Worm (Caenorhabditis elegans) whole organism, young adult: ENCODE results near the gene W02D7.12.
A peak's percentile ranks its signal among the peaks of the same experiment; 100 is the strongest.

Experiments used
- B0336.3 ChIP-seq: fragments of 200-800 bp; sonication (Bioruptor generic); IDR thresholded peaks from 2 replicates; pipeline ENCODE4 v1.3.6; 2022; ENCODE audit warnings: missing genetic modification characterization, missing compliant biosample characterization
- C17E4.6 ChIP-seq: fragments of 200-800 bp; sonication (Bioruptor generic); IDR thresholded peaks from 2 replicates; pipeline ENCODE4 v1.3.6; 2022; ENCODE audit warnings: missing genetic modification reagents, missing genetic modification characterization, missing compliant biosample characterization
- F10E7.11 ChIP-seq: sonication (generic microtip); optimal IDR thresholded peaks from 2 replicates; lab custom pipeline; 2017; ENCODE audit warnings: mild to moderate bottlenecking, missing genetic modification characterization, moderate library complexity, missing compliant biosample characterization
- F39B2.1 ChIP-seq: fragments of 200-800 bp; sonication (Bioruptor generic); IDR thresholded peaks from 2 replicates; pipeline ENCODE4 v1.3.6; 2022; ENCODE audit warnings: missing genetic modification reagents, missing genetic modification characterization, missing compliant biosample characterization
- F52B5.7 ChIP-seq: sonication (generic microtip); optimal IDR thresholded peaks from 2 replicates; lab custom pipeline; 2016; ENCODE audit warnings: mild to moderate bottlenecking, missing genetic modification characterization, missing compliant biosample characterization
- Y53G8AR.9 ChIP-seq: fragments of 200-800 bp; sonication (Bioruptor generic); conservative IDR thresholded peaks from 2 replicates; pipeline ENCODE4 v1.3.6; 2022; ENCODE audit warnings: missing genetic modification reagents, missing genetic modification characterization, missing compliant biosample characterization
- Y56A3A.18 ChIP-seq: fragments of 200-800 bp; sonication (Bioruptor generic); IDR thresholded peaks from 2 replicates; pipeline ENCODE4 v1.3.6; 2022; ENCODE audit warnings: missing genetic modification reagents, missing genetic modification characterization, missing compliant biosample characterization
- Y79H2A.3 ChIP-seq: fragments of 200-800 bp; sonication (Bioruptor generic); conservative IDR thresholded peaks from 2 replicates; pipeline ENCODE4 v1.3.6; 2022; ENCODE audit warnings: missing genetic modification reagents, missing genetic modification characterization, missing compliant biosample characterization
- ama-1 ChIP-seq, 3 experiments: fragments of 150-350 bp in 1 of 3; sonication (generic microtip) in 2 of 3; optimal IDR thresholded peaks; 2 replicates each; lab custom pipeline; 2014 to 2018; ENCODE audit warnings: missing biosample characterization in 2 of 3, missing genetic modification characterization in 2 of 3, missing genetic modification reagents in 2 of 3
- cebp-1 ChIP-seq, 2 experiments: fragments of 200-800 bp in 1 of 2; sonication (Bioruptor generic) in 1 of 2; sonication (generic microtip) in 1 of 2; IDR thresholded peaks in 1 of 2; optimal IDR thresholded peaks in 1 of 2; 2 replicates each; pipeline versions ENCODE4 v1.3.6 to Lab custom; 2017 to 2022; ENCODE audit warnings: missing compliant biosample characterization in 2 of 2, missing genetic modification characterization in 2 of 2, mild to moderate bottlenecking in 1 of 2, missing genetic modification reagents in 1 of 2, moderate library complexity in 1 of 2
- cebp-2 ChIP-seq: fragments of 200-800 bp; sonication (Bioruptor generic); IDR thresholded peaks from 2 replicates; pipeline ENCODE4 v1.3.6; 2022; ENCODE audit warnings: missing genetic modification characterization, missing compliant biosample characterization
- ceh-100 ChIP-seq: fragments of 200-800 bp; sonication (Bioruptor generic); IDR thresholded peaks from 2 replicates; pipeline ENCODE4 v1.3.6; 2022; ENCODE audit warnings: missing genetic modification reagents, missing genetic modification characterization, missing compliant biosample characterization
- ceh-79 ChIP-seq: sonication (generic microtip); optimal IDR thresholded peaks from 2 replicates; lab custom pipeline; 2017; ENCODE audit warnings: mild to moderate bottlenecking, missing genetic modification characterization, missing compliant biosample characterization
- die-1 ChIP-seq: sonication (generic microtip); optimal IDR thresholded peaks from 2 replicates; lab custom pipeline; 2016; ENCODE audit warnings: missing genotype, mild to moderate bottlenecking, missing genetic modification characterization, missing compliant biosample characterization
- dox-1 ChIP-seq: fragments of 200-800 bp; sonication (Bioruptor generic); IDR thresholded peaks from 2 replicates; pipeline ENCODE4 v1.3.6; 2022; ENCODE audit warnings: missing genetic modification reagents, missing genetic modification characterization, missing compliant biosample characterization
- dpl-1 ChIP-seq: fragments of 150-350 bp; optimal IDR thresholded peaks from 2 replicates; lab custom pipeline; 2014; ENCODE audit warnings: missing biosample characterization, missing genetic modification reagents, missing genetic modification characterization
- egrh-3 ChIP-seq: fragments of 200-800 bp; sonication (Bioruptor generic); IDR thresholded peaks from 2 replicates; pipeline ENCODE4 v1.3.6; 2022; ENCODE audit warnings: missing genetic modification reagents, missing genetic modification characterization, missing compliant biosample characterization
- ets-4 ChIP-seq: fragments of 200-800 bp; sonication (Bioruptor generic); optimal IDR thresholded peaks from 2 replicates; lab custom pipeline; 2018; ENCODE audit warnings: mild to moderate bottlenecking, missing genetic modification characterization, missing compliant biosample characterization
- gei-17 ChIP-seq: fragments of 200-800 bp; sonication (Bioruptor generic); optimal IDR thresholded peaks from 2 replicates; lab custom pipeline; 2018; ENCODE audit warnings: mild to moderate bottlenecking, missing genetic modification characterization, missing compliant biosample characterization
- him-1 ChIP-seq: sonication (generic microtip); optimal IDR thresholded peaks from 2 replicates; lab custom pipeline; 2016; ENCODE audit warnings: missing genotype, missing genetic modification reagents, missing genetic modification characterization, missing compliant biosample characterization
- hlh-26 ChIP-seq: fragments of 200-800 bp; sonication (Bioruptor generic); conservative IDR thresholded peaks from 2 replicates; pipeline ENCODE4 v1.3.6; 2022; ENCODE audit warnings: missing genetic modification reagents, missing genetic modification characterization, missing compliant biosample characterization
- hmg-1.2 ChIP-seq: fragments of 200-800 bp; sonication (Bioruptor generic); IDR thresholded peaks from 2 replicates; pipeline ENCODE4 v1.3.6; 2022; ENCODE audit warnings: missing genetic modification reagents, missing genetic modification characterization, missing compliant biosample characterization
- hmg-20 ChIP-seq: fragments of 200-800 bp; sonication (Bioruptor generic); IDR thresholded peaks from 2 replicates; pipeline ENCODE4 v1.3.6; 2022; ENCODE audit warnings: missing genetic modification reagents, missing genetic modification characterization, missing compliant biosample characterization
- hrde-1 ChIP-seq: sonication (generic microtip); optimal IDR thresholded peaks from 2 replicates; lab custom pipeline; 2016; ENCODE audit warnings: missing genetic modification characterization, mild to moderate bottlenecking, missing compliant biosample characterization, moderate library complexity, missing genotype, missing genetic modification reagents, borderline replicate concordance
- let-526 ChIP-seq: fragments of 200-800 bp; sonication (Bioruptor generic); IDR thresholded peaks from 2 replicates; pipeline ENCODE4 v1.3.6; 2022; ENCODE audit warnings: missing genetic modification reagents, missing genetic modification characterization, missing compliant biosample characterization
- lin-26 ChIP-seq: fragments of 200-800 bp; sonication (Bioruptor generic); IDR thresholded peaks from 2 replicates; pipeline ENCODE4 v1.3.6; 2022; ENCODE audit warnings: missing genetic modification reagents, missing genetic modification characterization, missing compliant biosample characterization
- lin-40 ChIP-seq: sonication (generic microtip); optimal IDR thresholded peaks from 2 replicates; lab custom pipeline; 2016; ENCODE audit warnings: missing genetic modification characterization, mild to moderate bottlenecking, missing compliant biosample characterization, missing genotype, missing genetic modification reagents
- madf-8 ChIP-seq: fragments of 200-800 bp; sonication (Bioruptor generic); conservative IDR thresholded peaks from 2 replicates; pipeline ENCODE4 v1.3.6; 2022; ENCODE audit warnings: missing genetic modification reagents, missing genetic modification characterization, missing compliant biosample characterization
- mel-28 ChIP-seq: sonication (generic microtip); optimal IDR thresholded peaks from 2 replicates; lab custom pipeline; 2016; ENCODE audit warnings: borderline replicate concordance, mild to moderate bottlenecking, missing genetic modification characterization, missing compliant biosample characterization
- mxl-1 ChIP-seq: sonication (generic microtip); optimal IDR thresholded peaks from 2 replicates; lab custom pipeline; 2016; ENCODE audit warnings: missing genetic modification characterization, missing compliant biosample characterization
- nfyb-1 ChIP-seq: fragments of 200-800 bp; sonication (Bioruptor generic); IDR thresholded peaks from 2 replicates; pipeline ENCODE4 v1.3.6; 2022; ENCODE audit warnings: missing genetic modification reagents, missing genetic modification characterization, missing compliant biosample characterization
- nhr-80 ChIP-seq: sonication (generic microtip); optimal IDR thresholded peaks from 2 replicates; lab custom pipeline; 2016; ENCODE audit warnings: missing genetic modification characterization, missing compliant biosample characterization
- pbrm-1 ChIP-seq: fragments of 200-800 bp; sonication (Bioruptor generic); IDR thresholded peaks from 2 replicates; pipeline ENCODE4 v1.3.6; 2022; ENCODE audit warnings: missing genetic modification reagents, missing genetic modification characterization, missing compliant biosample characterization
- pha-4 ChIP-seq: fragments of 150-350 bp; sonication (generic microtip); optimal IDR thresholded peaks from 2 replicates; lab custom pipeline; 2014; ENCODE audit warnings: missing biosample characterization, missing genetic modification reagents, missing genetic modification characterization
- rcor-1 ChIP-seq: fragments of 200-800 bp; sonication (Bioruptor generic); IDR thresholded peaks from 2 replicates; pipeline ENCODE4 v1.3.6; 2022; ENCODE audit warnings: missing genetic modification reagents, missing genetic modification characterization, missing compliant biosample characterization
- rec-8 ChIP-seq, 2 experiments: sonication (generic microtip); optimal IDR thresholded peaks; 2 replicates each; lab custom pipeline; 2016; ENCODE audit warnings: mild to moderate bottlenecking in 2 of 2, missing genetic modification characterization in 2 of 2, missing genetic modification reagents in 2 of 2, missing genotype in 2 of 2, missing biosample characterization in 1 of 2, missing compliant biosample characterization in 1 of 2, moderate library complexity in 1 of 2
- rpc-1 ChIP-seq, 2 experiments: fragments of 150-350 bp in 1 of 2; sonication (generic microtip) in 1 of 2; optimal IDR thresholded peaks; 2 replicates each; lab custom pipeline; 2014 to 2018; ENCODE audit warnings: missing biosample characterization in 1 of 2, missing genetic modification characterization in 1 of 2, missing genetic modification reagents in 1 of 2, missing genotype in 1 of 2
- sdz-38 ChIP-seq: sonication (generic microtip); optimal IDR thresholded peaks from 2 replicates; lab custom pipeline; 2016; ENCODE audit warnings: missing genotype, missing genetic modification characterization, missing compliant biosample characterization
- snpc-3.4 ChIP-seq: sonication (generic microtip); optimal IDR thresholded peaks from 2 replicates; lab custom pipeline; 2017; ENCODE audit warnings: missing genetic modification characterization, mild to moderate bottlenecking, missing compliant biosample characterization, antibody characterized with exemption, moderate library complexity, missing genotype, missing genetic modification reagents
- snpc-4 ChIP-seq, 5 experiments: fragments of 150-350 bp in 1 of 5; sonication (generic microtip) in 4 of 5; optimal IDR thresholded peaks; 2 replicates each; lab custom pipeline; 2014 to 2018; ENCODE audit warnings: missing genetic modification characterization in 5 of 5, missing biosample characterization in 3 of 5, antibody characterized with exemption in 2 of 5, mild to moderate bottlenecking in 2 of 5, missing compliant biosample characterization in 2 of 5, missing genotype in 2 of 5, moderate library complexity in 2 of 5, missing genetic modification reagents in 1 of 5
- unc-62 ChIP-seq: fragments of 150-350 bp; optimal IDR thresholded peaks from 2 replicates; lab custom pipeline; 2014; ENCODE audit warnings: missing biosample characterization, missing genetic modification reagents, missing genetic modification characterization
- xnd-1 ChIP-seq: sonication (generic microtip); optimal IDR thresholded peaks from 2 replicates; lab custom pipeline; 2016; ENCODE audit warnings: missing genotype, missing genetic modification reagents, missing genetic modification characterization, missing compliant biosample characterization
- ztf-18 ChIP-seq: sonication (generic microtip); optimal IDR thresholded peaks from 2 replicates; lab custom pipeline; 2016; ENCODE audit warnings: missing genotype, mild to moderate bottlenecking, missing genetic modification characterization, missing compliant biosample characterization
- ztf-22 ChIP-seq: fragments of 200-800 bp; sonication (Bioruptor generic); optimal IDR thresholded peaks from 2 replicates; lab custom pipeline; 2018; ENCODE audit warnings: mild to moderate bottlenecking, missing genetic modification characterization, moderate library complexity, missing compliant biosample characterization
- ztf-25 ChIP-seq: fragments of 200-800 bp; sonication (Bioruptor generic); IDR thresholded peaks from 2 replicates; pipeline ENCODE4 v1.3.6; 2022; ENCODE audit warnings: missing genetic modification reagents, missing genetic modification characterization, missing compliant biosample characterization
- ztf-26 ChIP-seq: sonication (generic microtip); optimal IDR thresholded peaks from 2 replicates; lab custom pipeline; 2017; ENCODE audit warnings: missing genetic modification characterization, missing compliant biosample characterization
- ztf-3 ChIP-seq: fragments of 200-800 bp; sonication (Bioruptor generic); optimal IDR thresholded peaks from 2 replicates; lab custom pipeline; 2018; ENCODE audit warnings: mild to moderate bottlenecking, missing genetic modification characterization, missing compliant biosample characterization

Gene W02D7.12

DNA sequence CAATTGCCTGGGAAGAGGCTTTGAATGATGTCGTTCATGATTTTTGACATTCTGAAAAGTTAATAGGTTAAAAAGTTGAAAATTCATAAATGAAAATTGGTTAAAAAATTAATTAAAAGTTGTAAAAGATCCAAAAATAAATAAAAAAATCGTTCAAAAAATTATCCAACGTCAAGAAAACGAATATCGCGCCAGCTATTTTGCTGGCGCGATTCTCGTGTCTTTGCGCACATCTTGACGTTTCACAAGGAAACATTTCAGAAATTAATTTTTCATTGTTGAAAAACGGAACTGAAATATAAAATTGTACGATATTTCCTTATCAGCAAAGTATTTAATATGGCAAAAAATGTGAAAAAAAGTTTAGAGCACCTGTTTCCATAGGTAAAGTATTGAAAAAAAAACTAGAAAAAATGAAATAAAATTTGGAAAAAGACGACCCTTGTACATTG is 47.8 kb downstream of the W02D7.12 start, which contains the start of gene mpdu-1:
TSS of gene mpdu-1 (minus strand) at position 51 of the 452 bp plus-strand sequence.
- TF ChIP-seq unc-62, result no peak
- TF ChIP-seq cebp-1 (GFP tag; IDR thresholded peaks at IDR 0.05; lab: Robert Waterston, UW), result no peak
- TF ChIP-seq cebp-1 (tag; optimal IDR thresholded peaks at IDR 0.05; lab: Kevin White, UChicago), result no peak
- TF ChIP-seq B0336.3, result no peak
- peak; percentile 29 for TF ChIP-seq xnd-1 (tag; lab: Kevin White, UChicago)
- TF ChIP-seq pbrm-1 (GFP tag; lab: Robert Waterston, UW), result no peak
- peak; percentile 21 for TF ChIP-seq him-1 (tag; lab: Kevin White, UChicago)
- TF ChIP-seq C17E4.6, result no peak
- TF ChIP-seq hmg-20 (GFP tag; lab: Robert Waterston, UW), result no peak
- no peak for TF ChIP-seq F39B2.1 (GFP tag; lab: Robert Waterston, UW)
- no peak for TF ChIP-seq rpc-1 (optimal IDR thresholded peaks at IDR 0.05; lab: Kevin White, UChicago)
- no peak for TF ChIP-seq rpc-1 (tag; optimal IDR thresholded peaks at IDR 0.05; lab: Kevin White, UChicago)
- no peak; the same call in 1 of the 2 replicates for TF ChIP-seq dox-1 (GFP tag; lab: Robert Waterston, UW)
- peak; percentile 28 for TF ChIP-seq dpl-1
- no peak for TF ChIP-seq F10E7.11 (tag; lab: Kevin White, UChicago)
- no peak for TF ChIP-seq die-1 (tag; lab: Kevin White, UChicago)
- TF ChIP-seq ztf-3 (GFP tag; lab: Kevin White, UChicago), result no peak
- peak; percentile 67 for TF ChIP-seq lin-40 (tag; lab: Kevin White, UChicago)
- TF ChIP-seq ztf-18 (tag; lab: Kevin White, UChicago), result peak; percentile 94
- no peak for TF ChIP-seq mel-28 (tag; lab: Kevin White, UChicago)
- TF ChIP-seq ztf-25 (GFP tag; lab: Robert Waterston, UW), result no peak
- TF ChIP-seq ztf-26 (tag; lab: Kevin White, UChicago), result no peak
- no peak for TF ChIP-seq mxl-1 (tag; lab: Kevin White, UChicago)
- TF ChIP-seq Y53G8AR.9 (GFP tag; lab: Robert Waterston, UW), result no peak
- TF ChIP-seq Y56A3A.18, result no peak
- no peak for TF ChIP-seq ets-4 (GFP tag; lab: Kevin White, UChicago)
- no peak for TF ChIP-seq let-526 (GFP tag; lab: Robert Waterston, UW)
- no peak for TF ChIP-seq gei-17 (GFP tag; lab: Kevin White, UChicago)
- no peak for TF ChIP-seq sdz-38 (tag; lab: Kevin White, UChicago)
- no peak for TF ChIP-seq rcor-1 (GFP tag; lab: Robert Waterston, UW)
- peak; percentile 28 for TF ChIP-seq snpc-4 (GFP tag; optimal IDR thresholded peaks at IDR 0.05; lab: Kevin White, UChicago)
- peak in 2 of 4 experiments; percentile 72 to 82 for TF ChIP-seq snpc-4 (tag; optimal IDR thresholded peaks at IDR 0.05; lab: Kevin White, UChicago)
- no peak for TF ChIP-seq ceh-100 (GFP tag; lab: Robert Waterston, UW)
- no peak for TF ChIP-seq pha-4 (tag; lab: Kevin White, UChicago)
- TF ChIP-seq hrde-1, result no peak
- TF ChIP-seq snpc-3.4, result peak; percentile 52
- TF ChIP-seq ama-1 (optimal IDR thresholded peaks at IDR 0.05; lab: Kevin White, UChicago), result no peak
- no peak for TF ChIP-seq ama-1 (GFP tag; optimal IDR thresholded peaks at IDR 0.05; lab: Kevin White, UChicago)
- TF ChIP-seq egrh-3 (GFP tag; lab: Robert Waterston, UW), result no peak
- no peak for TF ChIP-seq ztf-22
- peak; percentile 67 for TF ChIP-seq nhr-80 (tag; lab: Kevin White, UChicago)
- no peak for TF ChIP-seq lin-26
- no peak for TF ChIP-seq Y79H2A.3 (GFP tag; lab: Robert Waterston, UW)
- TF ChIP-seq hlh-26 (GFP tag; lab: Robert Waterston, UW), result no peak
- no peak for TF ChIP-seq rec-8 (tag; optimal IDR thresholded peaks at IDR 0.05; lab: Kevin White, UChicago)
- TF ChIP-seq F52B5.7, result no peak
- TF ChIP-seq madf-8 (GFP tag; lab: Robert Waterston, UW), result no peak
- TF ChIP-seq hmg-1.2 (GFP tag; lab: Robert Waterston, UW), result no peak
- TF ChIP-seq ceh-79, result no peak
- TF ChIP-seq cebp-2 (GFP tag; lab: Robert Waterston, UW), result no peak
- TF ChIP-seq nfyb-1, result no peak
